Worm (Caenorhabditis elegans): Measurements from ENCODE around the gene ZK1010.2.
A peak's percentile ranks its signal among the peaks of the same experiment; 100 is the strongest.

ZK1010.2 gene

DNA sequence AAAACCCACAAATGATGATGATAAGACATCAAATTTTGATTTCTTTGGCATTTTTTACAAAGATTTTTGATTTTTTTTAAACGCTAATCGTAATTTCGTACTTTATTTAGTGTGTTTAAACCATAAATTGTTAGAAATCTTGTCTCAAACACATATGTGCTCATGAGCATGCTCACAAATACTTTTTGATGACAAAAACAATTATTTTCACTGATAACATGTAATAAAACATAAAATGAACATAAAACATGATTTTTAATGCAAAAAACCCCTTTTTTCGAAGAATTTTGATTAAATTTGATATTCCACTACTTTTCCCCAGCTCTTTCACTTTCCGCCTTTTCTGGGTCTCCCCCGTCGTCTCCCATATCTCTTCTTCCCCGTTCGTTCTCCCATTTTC, 44.9 kb downstream of the ZK1010.2 start:
- TF ChIP-seq dpl-1 (GFP tag; optimal IDR thresholded peaks at IDR 0.05): no peak
- TF ChIP-seq php-3 (GFP tag; IDR thresholded peaks at IDR 0.05): peak; percentile 66; the same call in 1 of the 2 replicates
- TF ChIP-seq daf-16 (GFP tag; optimal IDR thresholded peaks at IDR 0.05): no peak
- peak; percentile 23 for TF ChIP-seq daf-16 (tag; optimal IDR thresholded peaks at IDR 0.05)

DNA sequence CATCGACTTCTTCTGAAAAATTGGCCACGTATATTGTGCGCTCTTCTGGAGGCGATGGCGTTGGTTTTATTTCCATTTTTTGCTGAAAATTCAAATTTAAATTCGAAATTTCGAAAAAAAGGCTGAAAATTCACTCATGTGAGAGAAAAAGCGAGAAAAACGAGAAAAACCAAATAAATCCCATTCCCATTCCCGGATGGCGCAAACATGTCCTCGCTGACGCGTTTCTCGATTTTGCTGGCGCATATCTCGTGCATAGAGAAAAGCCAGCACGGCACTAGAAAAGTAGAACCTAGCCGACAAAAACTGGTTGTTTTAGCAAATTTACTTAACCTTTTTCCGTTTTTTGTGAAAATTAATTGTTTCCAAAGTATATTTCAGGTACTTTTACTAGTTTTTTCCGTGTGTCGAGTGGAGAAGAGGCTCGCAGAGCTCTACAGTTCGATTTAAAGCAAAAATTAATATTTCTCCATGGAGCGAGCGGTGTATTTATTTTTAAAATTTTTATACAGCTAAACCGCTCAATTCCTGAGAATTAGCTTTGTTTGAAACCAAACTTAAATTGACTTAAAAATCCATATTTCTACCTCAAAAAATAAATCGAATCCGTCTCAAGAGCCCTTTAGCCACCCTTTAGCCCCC, 45.8 kb downstream of the ZK1010.2 start, which contains the start of gene rbm-7:
rbm-7 (minus strand) TSS at position 82 of the 642 bp plus-strand sequence.
- TF ChIP-seq daf-19 (GFP tag; conservative IDR thresholded peaks at IDR 0.05): no peak
- TF ChIP-seq ceh-62 (tag; optimal IDR thresholded peaks at IDR 0.05): no peak
- TF ChIP-seq cey-2 (tag; optimal IDR thresholded peaks at IDR 0.05; ENCODE audit: borderline replicate concordance, insufficient read depth): no peak
- no peak for TF ChIP-seq madf-5 (GFP tag; IDR thresholded peaks at IDR 0.05)
- TF ChIP-seq lin-13 (GFP tag; optimal IDR thresholded peaks at IDR 0.05): peak; percentile 47
- no peak for TF ChIP-seq skn-1 (tag; optimal IDR thresholded peaks at IDR 0.05)
- peak; percentile 62 for TF ChIP-seq dve-1 (tag; optimal IDR thresholded peaks at IDR 0.05; ENCODE audit: insufficient read depth)
- TF ChIP-seq sdz-12 (GFP tag; optimal IDR thresholded peaks at IDR 0.05): no peak
- peak; percentile 53 for TF ChIP-seq ama-1 (optimal IDR thresholded peaks at IDR 0.05)
- no peak for TF ChIP-seq daf-16 (GFP tag; optimal IDR thresholded peaks at IDR 0.05)
- TF ChIP-seq daf-16 (tag; optimal IDR thresholded peaks at IDR 0.05): no peak
- peak; percentile 62 for TF ChIP-seq rbr-2 (tag; optimal IDR thresholded peaks at IDR 0.05)
- TF ChIP-seq dmd-9 (GFP tag; IDR thresholded peaks at IDR 0.05): no peak
- peak; percentile 25 for TF ChIP-seq nhr-77 (tag; optimal IDR thresholded peaks at IDR 0.05)
- peak; percentile 42 for TF ChIP-seq nhr-11 (tag; optimal IDR thresholded peaks at IDR 0.05)
- TF ChIP-seq mxl-2 (GFP tag; conservative IDR thresholded peaks at IDR 0.05): no peak
- TF ChIP-seq dpl-1 (GFP tag; optimal IDR thresholded peaks at IDR 0.05): peak; percentile 75
- TF ChIP-seq spr-3 (GFP tag; optimal IDR thresholded peaks at IDR 0.05): peak; percentile 25
- no peak for TF ChIP-seq Y75B8A.6 (GFP tag; IDR thresholded peaks at IDR 0.05)
- TF ChIP-seq dmd-6 (GFP tag; IDR thresholded peaks at IDR 0.05): peak; percentile 54
- TF ChIP-seq lin-1 (GFP tag; IDR thresholded peaks at IDR 0.05): no peak
- TF ChIP-seq fkh-10 (GFP tag; optimal IDR thresholded peaks at IDR 0.05): no peak
- TF ChIP-seq T26A8.4 (GFP tag; IDR thresholded peaks at IDR 0.05): peak; percentile 79
- TF ChIP-seq nhr-48 (tag; optimal IDR thresholded peaks at IDR 0.05): no peak
- 0 out of 2 replicates have a peak, but pooled peaks have one; percentile 47 for TF ChIP-seq ctbp-1 (GFP tag; IDR thresholded peaks at IDR 0.05)
- peak; percentile 60 for TF ChIP-seq nhr-6 (tag; optimal IDR thresholded peaks at IDR 0.05)
- TF ChIP-seq egl-43 (GFP tag; IDR thresholded peaks at IDR 0.05): 0 out of 2 replicates have a peak, but pooled peaks have one; percentile 30
- no peak for TF ChIP-seq attf-4 (tag; optimal IDR thresholded peaks at IDR 0.05)
- peak; percentile 12 to 88 for TF ChIP-seq lsy-2 (tag; optimal IDR thresholded peaks at IDR 0.05)
- TF ChIP-seq nhr-76 (tag; optimal IDR thresholded peaks at IDR 0.05): no peak
- peak; percentile 67 for TF ChIP-seq hmg-1.1 (GFP tag; IDR thresholded peaks at IDR 0.05)
- TF ChIP-seq hlh-11 (tag; optimal IDR thresholded peaks at IDR 0.05): peak; percentile 56
- TF ChIP-seq tag-97 (GFP tag; IDR thresholded peaks at IDR 0.05): no peak
- TF ChIP-seq nhr-28 (tag; optimal IDR thresholded peaks at IDR 0.05): peak; percentile 20
- TF ChIP-seq daf-12 (tag; optimal IDR thresholded peaks at IDR 0.05): no peak
- TF ChIP-seq snpc-1.2 (GFP tag; IDR thresholded peaks at IDR 0.05): no peak
- TF ChIP-seq zfp-3 (GFP tag; conservative IDR thresholded peaks at IDR 0.05): 0 out of 2 replicates have a peak, but pooled peaks have one; percentile 69
- TF ChIP-seq saeg-2 (GFP tag; IDR thresholded peaks at IDR 0.05): no peak
- TF ChIP-seq nhr-42 (GFP tag; IDR thresholded peaks at IDR 0.05): no peak
- TF ChIP-seq mep-1 (tag; optimal IDR thresholded peaks at IDR 0.05): peak; percentile 75
- no peak for TF ChIP-seq dmd-8 (GFP tag; IDR thresholded peaks at IDR 0.05)
- no peak for TF ChIP-seq unc-130 (GFP tag; optimal IDR thresholded peaks at IDR 0.05)
- TF ChIP-seq zag-1 (tag; optimal IDR thresholded peaks at IDR 0.05): no peak
- no peak for TF ChIP-seq zip-2 (tag; optimal IDR thresholded peaks at IDR 0.05)
- TF ChIP-seq lin-38 (GFP tag; IDR thresholded peaks at IDR 0.05): peak; percentile 75
- TF ChIP-seq ZK337.2 (GFP tag; IDR thresholded peaks at IDR 0.05): no peak
- TF ChIP-seq ces-1 (GFP tag; optimal IDR thresholded peaks at IDR 0.05): no peak
- TF ChIP-seq php-3 (GFP tag; IDR thresholded peaks at IDR 0.05): no peak
- TF ChIP-seq nhr-10 (tag; optimal IDR thresholded peaks at IDR 0.05): no peak

Data from whole organism, L4 larva.